Worm (Caenorhabditis elegans): ENCODE data around the gene irld-56.

Gene irld-56

DNA sequence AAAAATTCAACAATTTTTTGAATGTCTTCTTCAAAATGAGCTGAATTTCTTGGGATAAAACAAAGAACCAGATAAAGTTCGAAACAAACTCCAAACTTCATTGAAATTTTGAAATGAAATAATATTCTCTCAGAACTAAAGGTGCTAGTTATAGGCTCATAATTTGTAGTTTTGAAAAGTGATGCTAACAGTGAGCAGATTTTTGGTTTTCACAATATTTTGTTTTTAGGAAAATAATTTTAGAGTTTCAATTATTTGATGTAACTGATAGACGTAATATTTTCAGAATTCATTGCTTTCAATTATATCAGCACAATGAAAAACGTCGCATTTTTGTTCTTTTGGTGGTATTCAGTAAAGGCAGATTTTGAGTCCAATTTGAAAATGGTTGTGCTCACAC lies at the start of gene irld-56, which contains the start of gene irld-55:
Gene irld-56, minus strand, starts transcription at position 101 of the 400 bp plus-strand sequence.
Gene irld-55, plus strand, starts transcription at position 316 of the 400 bp plus-strand sequence.
- TF ChIP-seq cog-1 (tag; optimal IDR thresholded peaks at IDR 0.05) (no peak), tab-1 (GFP tag; IDR thresholded peaks at IDR 0.05) (no peak), T22C8.4 (GFP tag; IDR thresholded peaks at IDR 0.05) (no peak), klf-2 (GFP tag; conservative IDR thresholded peaks at IDR 0.05) (no peak), ztf-23 (GFP tag; IDR thresholded peaks at IDR 0.05) (no peak), med-1 (GFP tag; optimal IDR thresholded peaks at IDR 0.05; ENCODE audit: insufficient read depth) (no peak), ztf-29 (GFP tag; IDR thresholded peaks at IDR 0.05) (no peak), ref-1 (GFP tag; conservative IDR thresholded peaks at IDR 0.05) (no peak), flt-1 (GFP tag; IDR thresholded peaks at IDR 0.05) (no peak)

DNA sequence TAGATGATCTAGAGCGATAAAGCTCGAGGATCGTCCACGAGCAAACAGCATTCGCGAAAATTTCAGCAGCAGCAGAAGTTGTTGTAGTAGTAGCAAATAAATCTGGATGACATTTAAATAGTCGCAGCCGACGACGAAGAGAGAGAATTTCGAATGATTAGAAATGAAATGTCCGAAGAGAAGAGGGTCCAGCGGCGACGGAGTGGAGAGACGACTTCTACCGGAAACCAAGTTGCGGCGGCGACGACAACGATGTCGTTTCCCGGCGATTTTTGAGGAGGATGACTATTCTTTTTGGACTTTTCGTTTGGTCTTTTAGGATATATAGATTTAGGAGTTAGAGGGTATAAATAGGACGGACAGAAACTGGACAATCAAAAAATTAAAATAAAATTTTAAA lies 46.6 kb upstream of the irld-56 start:
- TF ChIP-seq flt-1 (GFP tag; IDR thresholded peaks at IDR 0.05): no peak
- no peak for TF ChIP-seq tab-1 (GFP tag; IDR thresholded peaks at IDR 0.05)
- no peak for TF ChIP-seq T22C8.4 (GFP tag; IDR thresholded peaks at IDR 0.05)
- TF ChIP-seq med-1 (GFP tag; optimal IDR thresholded peaks at IDR 0.05; ENCODE audit: insufficient read depth): no peak
- no peak for TF ChIP-seq klf-2 (GFP tag; conservative IDR thresholded peaks at IDR 0.05)
- TF ChIP-seq cog-1 (tag; optimal IDR thresholded peaks at IDR 0.05): no peak
- no peak for TF ChIP-seq ztf-23 (GFP tag; IDR thresholded peaks at IDR 0.05)
- no peak for TF ChIP-seq ztf-29 (GFP tag; IDR thresholded peaks at IDR 0.05)
- TF ChIP-seq ref-1 (GFP tag; conservative IDR thresholded peaks at IDR 0.05): no peak

DNA sequence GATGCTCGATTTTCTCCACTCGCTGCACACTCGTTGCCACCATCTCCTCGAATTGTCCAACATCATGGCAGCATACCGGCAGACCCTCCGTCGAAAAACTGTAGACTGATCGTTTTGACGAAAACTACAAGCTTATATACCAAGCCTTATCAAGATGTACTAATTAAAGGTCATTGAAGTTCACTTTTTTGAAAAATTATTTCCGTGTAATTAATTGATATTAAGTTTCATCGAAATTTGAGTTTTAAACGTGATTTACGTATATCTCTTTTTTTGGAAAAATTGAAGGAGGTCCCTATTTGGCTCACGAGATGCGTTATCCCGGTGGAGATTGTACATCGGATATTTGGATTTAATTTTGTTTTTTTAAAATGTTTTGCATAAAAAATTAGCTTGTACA lies 40.8 kb upstream of the irld-56 start, which contains the start of gene Y37A1B.4:
Gene Y37A1B.4, minus strand, starts transcription at position 101 of the 400 bp plus-strand sequence.
- TF ChIP-seq cog-1 (tag; optimal IDR thresholded peaks at IDR 0.05) (no peak), ztf-29 (GFP tag; IDR thresholded peaks at IDR 0.05) (no peak), klf-2 (GFP tag; conservative IDR thresholded peaks at IDR 0.05) (no peak), ref-1 (GFP tag; conservative IDR thresholded peaks at IDR 0.05) (no peak), tab-1 (GFP tag; IDR thresholded peaks at IDR 0.05) (no peak), med-1 (GFP tag; optimal IDR thresholded peaks at IDR 0.05; ENCODE audit: insufficient read depth) (no peak), T22C8.4 (GFP tag; IDR thresholded peaks at IDR 0.05) (no peak), ztf-23 (GFP tag; IDR thresholded peaks at IDR 0.05) (no peak), flt-1 (GFP tag; IDR thresholded peaks at IDR 0.05) (no peak)

DNA sequence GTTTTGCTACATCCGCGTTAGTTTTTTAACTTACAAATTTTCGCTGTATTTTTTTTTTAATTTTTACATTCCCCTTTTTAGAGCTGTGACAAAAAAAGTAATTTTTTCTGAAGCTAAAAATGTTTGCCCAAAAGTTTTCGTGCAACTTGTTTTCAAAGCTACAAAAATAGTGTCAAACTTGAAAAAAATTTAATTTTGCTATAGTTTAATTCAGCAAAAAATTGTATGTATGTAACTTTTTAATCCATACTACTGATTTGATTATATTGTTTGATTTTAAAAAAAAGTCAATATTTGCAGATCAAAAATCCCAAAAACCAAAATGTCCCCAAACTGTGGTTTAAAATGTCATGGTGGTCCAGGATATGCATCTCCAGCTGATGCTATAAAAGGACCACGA lies 31.1 kb upstream of the irld-56 start, which contains the start of gene semo-1:
Gene semo-1, plus strand, starts transcription at position 301 of the 400 bp plus-strand sequence.
- no peak for TF ChIP-seq klf-2 (GFP tag; conservative IDR thresholded peaks at IDR 0.05)
- no peak for TF ChIP-seq med-1 (GFP tag; optimal IDR thresholded peaks at IDR 0.05; ENCODE audit: insufficient read depth)
- no peak for TF ChIP-seq tab-1 (GFP tag; IDR thresholded peaks at IDR 0.05)
- no peak for TF ChIP-seq T22C8.4 (GFP tag; IDR thresholded peaks at IDR 0.05)
- TF ChIP-seq ref-1 (GFP tag; conservative IDR thresholded peaks at IDR 0.05): no peak
- no peak for TF ChIP-seq flt-1 (GFP tag; IDR thresholded peaks at IDR 0.05)
- TF ChIP-seq ztf-29 (GFP tag; IDR thresholded peaks at IDR 0.05): no peak
- no peak for TF ChIP-seq cog-1 (tag; optimal IDR thresholded peaks at IDR 0.05)
- no peak for TF ChIP-seq ztf-23 (GFP tag; IDR thresholded peaks at IDR 0.05)

DNA sequence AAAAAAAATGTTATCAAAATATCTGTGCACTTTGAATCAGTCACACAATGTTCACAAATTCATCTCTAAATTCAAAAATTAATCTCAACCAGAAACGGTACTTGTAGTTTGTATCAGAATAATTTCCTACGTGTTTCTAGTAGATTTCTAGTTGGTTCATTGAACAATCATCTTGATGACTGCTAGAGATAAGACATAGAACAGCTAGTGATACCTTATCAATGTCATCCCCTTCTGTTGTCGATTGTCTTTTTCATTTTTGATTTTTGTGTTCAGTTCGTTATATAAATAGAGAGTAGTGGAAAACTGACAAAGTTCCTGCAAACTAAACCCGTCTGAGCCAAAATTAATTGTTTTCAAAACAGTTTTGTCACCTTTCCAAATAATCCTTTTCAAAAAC lies 30.7 kb upstream of the irld-56 start:
- TF ChIP-seq tab-1 (GFP tag; IDR thresholded peaks at IDR 0.05) (no peak), ref-1 (GFP tag; conservative IDR thresholded peaks at IDR 0.05) (no peak), T22C8.4 (GFP tag; IDR thresholded peaks at IDR 0.05) (no peak), klf-2 (GFP tag; conservative IDR thresholded peaks at IDR 0.05) (no peak), med-1 (GFP tag; optimal IDR thresholded peaks at IDR 0.05; ENCODE audit: insufficient read depth) (no peak)

DNA sequence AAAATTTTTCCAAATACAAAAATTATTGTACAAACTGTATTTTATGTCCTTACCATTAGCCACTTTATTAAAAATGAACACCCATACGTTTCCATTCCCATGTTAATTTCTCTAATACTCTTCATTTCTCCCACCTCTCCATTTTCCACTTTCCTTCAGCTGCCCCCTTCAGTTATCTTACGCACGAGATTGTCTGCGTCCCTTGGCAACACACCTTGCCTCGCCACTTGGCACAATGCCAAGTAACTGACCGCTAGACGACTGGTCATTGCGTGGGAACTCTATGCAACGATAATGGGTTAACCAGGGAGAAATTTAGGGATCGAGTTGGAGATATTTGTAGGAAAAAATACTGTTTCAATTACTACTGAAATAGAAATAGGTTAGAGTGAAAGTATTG lies 27.0 kb upstream of the irld-56 start:
- TF ChIP-seq T22C8.4 (GFP tag; IDR thresholded peaks at IDR 0.05): no peak
- TF ChIP-seq flt-1 (GFP tag; IDR thresholded peaks at IDR 0.05): 0 out of 2 replicates have a peak, but pooled peaks have one; percentile 46

DNA sequence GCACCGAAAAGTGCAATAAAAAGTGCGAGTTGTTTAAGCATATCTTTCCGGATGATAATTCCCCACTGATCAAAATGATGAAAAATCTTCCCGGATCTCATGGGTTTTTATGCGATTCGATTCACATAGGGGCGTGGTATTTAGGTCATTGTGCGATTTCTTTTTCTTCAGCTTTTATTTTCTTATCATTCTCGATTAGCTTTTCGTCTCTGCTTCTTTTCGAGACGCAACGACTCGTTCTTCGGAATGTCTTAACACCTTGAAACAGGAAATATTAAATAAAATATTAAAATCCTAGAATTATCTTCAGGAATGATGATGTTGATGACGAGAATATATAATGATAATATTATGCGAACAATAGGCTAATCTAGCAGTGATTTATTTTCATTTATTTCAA lies 23.9 kb upstream of the irld-56 start, which contains the start of gene Y37A1B.7:
Gene Y37A1B.7, minus strand, starts transcription at position 101 of the 400 bp plus-strand sequence.
- TF ChIP-seq ref-1 (GFP tag; conservative IDR thresholded peaks at IDR 0.05): no peak

DNA sequence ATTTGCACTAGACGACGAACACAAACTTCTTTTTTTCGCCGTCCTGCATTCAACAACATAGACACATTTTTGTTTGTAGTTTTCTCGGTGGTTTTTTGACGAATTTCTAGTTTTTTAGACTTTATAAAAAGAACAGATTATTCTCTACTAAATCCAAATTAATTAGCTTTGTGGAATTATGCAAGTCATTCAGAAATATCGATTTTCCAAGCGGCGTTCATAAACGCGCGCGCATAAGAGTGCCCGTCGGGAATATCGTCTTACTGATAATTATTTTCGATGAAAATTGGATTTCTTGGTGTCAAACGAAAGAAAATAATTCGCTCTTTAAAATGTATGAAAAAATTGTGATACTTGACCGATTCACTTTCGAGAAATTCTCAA lies 14.8 kb upstream of the irld-56 start:
- TF ChIP-seq T22C8.4 (GFP tag; IDR thresholded peaks at IDR 0.05) (peak; percentile 71; the same call in 1 of the 2 replicates), klf-2 (GFP tag; conservative IDR thresholded peaks at IDR 0.05) (no peak)

DNA sequence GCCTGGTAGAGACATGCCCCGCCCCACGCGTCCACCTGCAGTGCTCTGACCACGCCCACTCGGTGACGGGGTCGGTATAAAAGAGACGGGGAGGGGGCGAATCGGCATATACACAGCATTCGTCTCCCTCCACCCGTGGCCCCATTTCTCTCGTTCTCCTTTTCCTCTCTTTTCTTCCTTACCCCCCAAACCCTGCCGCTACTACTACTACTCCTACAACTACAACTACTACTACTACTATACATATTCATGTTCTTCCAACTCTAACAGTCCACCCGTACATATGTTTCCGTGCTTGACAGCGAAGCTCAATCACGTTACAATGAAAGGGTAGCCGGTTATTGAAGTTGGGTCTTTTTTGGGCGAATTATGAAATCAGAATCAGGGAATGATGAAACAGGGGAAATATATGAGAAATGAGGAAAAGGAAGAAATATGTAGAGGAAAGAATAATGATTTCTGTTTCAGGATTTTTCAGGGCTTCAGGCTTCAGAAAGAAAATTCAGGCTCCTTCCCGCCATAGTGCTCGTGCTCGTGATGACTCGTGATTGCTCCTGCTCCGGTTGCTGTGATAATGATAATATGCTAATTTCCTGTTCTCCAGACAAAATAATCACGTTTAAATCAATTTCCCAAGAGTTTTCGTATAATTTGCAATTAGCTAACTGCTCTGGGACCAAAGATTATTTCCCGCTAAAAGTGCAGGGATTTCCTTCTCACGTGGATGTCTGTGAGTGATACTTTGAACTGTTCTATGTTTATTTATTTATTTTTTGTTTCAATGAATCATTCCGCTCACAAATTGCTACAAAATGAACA lies 14.2 kb upstream of the irld-56 start:
- TF ChIP-seq klf-2 (GFP tag; conservative IDR thresholded peaks at IDR 0.05) (peak; percentile 91), flt-1 (GFP tag; IDR thresholded peaks at IDR 0.05) (peak; percentile 99), med-1 (GFP tag; optimal IDR thresholded peaks at IDR 0.05; ENCODE audit: insufficient read depth) (peak; percentile 75), ref-1 (GFP tag; conservative IDR thresholded peaks at IDR 0.05) (peak; percentile 85), ztf-29 (GFP tag; IDR thresholded peaks at IDR 0.05) (peak; percentile 93), ztf-23 (GFP tag; IDR thresholded peaks at IDR 0.05) (peak; percentile 94), tab-1 (GFP tag; IDR thresholded peaks at IDR 0.05) (peak; percentile 92), cog-1 (tag; optimal IDR thresholded peaks at IDR 0.05) (peak; percentile 99), T22C8.4 (GFP tag; IDR thresholded peaks at IDR 0.05) (peak; percentile 88)

DNA sequence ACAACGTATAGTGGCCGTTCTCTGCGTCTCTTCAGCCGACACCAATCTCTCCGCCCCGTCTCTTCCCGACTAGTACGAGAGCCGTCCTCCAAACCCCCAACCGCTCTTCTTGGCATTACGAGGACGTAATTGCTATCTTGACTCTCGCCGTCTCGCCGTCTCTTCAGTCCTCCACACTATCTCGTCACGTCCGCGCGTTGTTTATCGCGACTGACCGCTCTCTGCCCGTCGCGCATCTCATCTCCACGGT lies 13.6 kb upstream of the irld-56 start:
- TF ChIP-seq cog-1 (tag; optimal IDR thresholded peaks at IDR 0.05): no peak
- no peak for TF ChIP-seq flt-1 (GFP tag; IDR thresholded peaks at IDR 0.05)
- TF ChIP-seq ztf-23 (GFP tag; IDR thresholded peaks at IDR 0.05): no peak
- TF ChIP-seq ztf-29 (GFP tag; IDR thresholded peaks at IDR 0.05): no peak
- no peak for TF ChIP-seq T22C8.4 (GFP tag; IDR thresholded peaks at IDR 0.05)
- TF ChIP-seq klf-2 (GFP tag; conservative IDR thresholded peaks at IDR 0.05): no peak
- TF ChIP-seq tab-1 (GFP tag; IDR thresholded peaks at IDR 0.05): no peak
- TF ChIP-seq med-1 (GFP tag; optimal IDR thresholded peaks at IDR 0.05; ENCODE audit: insufficient read depth): no peak
- no peak for TF ChIP-seq ref-1 (GFP tag; conservative IDR thresholded peaks at IDR 0.05)
